Worm (Caenorhabditis elegans) whole organism, L4 larva: Measurements from ENCODE around the gene srh-52.
A peak's percentile ranks its signal among the peaks of the same experiment; 100 is the strongest.

Source experiments
- F26F4.8 ChIP-seq: fragments of 200-800 bp; sonication (Bioruptor generic); conservative IDR thresholded peaks from 2 replicates; pipeline ENCODE4 v1.3.6; 2022; ENCODE audit warnings: missing genetic modification characterization, missing compliant biosample characterization
- F37D6.2 ChIP-seq: sonication (generic microtip); optimal IDR thresholded peaks from 2 replicates; lab custom pipeline; 2016; ENCODE audit warnings: mild to moderate bottlenecking, missing genetic modification characterization, missing compliant biosample characterization
- F44E2.7 ChIP-seq: fragments of 200-800 bp; sonication (Bioruptor generic); IDR thresholded peaks from 2 replicates; pipeline ENCODE4 v2.1.2; 2022; ENCODE audit warnings: missing genetic modification characterization, missing compliant biosample characterization
- T20F7.1 ChIP-seq: fragments of 200-800 bp; sonication (Bioruptor generic); optimal IDR thresholded peaks from 2 replicates; lab custom pipeline; 2018; ENCODE audit warnings: mild to moderate bottlenecking, missing genetic modification characterization, missing compliant biosample characterization
- ZK546.5 ChIP-seq, 2 experiments: sonication (generic microtip); optimal IDR thresholded peaks; 2 replicates each; lab custom pipeline; 2017; ENCODE audit warnings: missing biosample characterization in 2 of 2, missing genetic modification characterization in 2 of 2
- aly-2 ChIP-seq: sonication (generic microtip); optimal IDR thresholded peaks from 2 replicates; lab custom pipeline; 2018; ENCODE audit warnings: missing biosample characterization, missing genetic modification characterization
- ceh-28 ChIP-seq: fragments of 150-350 bp; optimal IDR thresholded peaks from 2 replicates; lab custom pipeline; 2014; ENCODE audit warnings: missing biosample characterization, missing genetic modification reagents, missing genetic modification characterization
- ceh-32 ChIP-seq: sonication (generic microtip); optimal IDR thresholded peaks from 2 replicates; lab custom pipeline; 2016; ENCODE audit warnings: mild to moderate bottlenecking, missing genetic modification characterization, missing compliant biosample characterization; ENCODE audit not compliant: poor library complexity
- ces-1 ChIP-seq: fragments of 150-350 bp; sonication (generic microtip); optimal IDR thresholded peaks from 4 replicates; lab custom pipeline; 2014; ENCODE audit warnings: missing biosample characterization, missing genetic modification reagents, missing genetic modification characterization
- cey-2 ChIP-seq: sonication (generic microtip); optimal IDR thresholded peaks from 3 replicates; lab custom pipeline; 2017; ENCODE audit warnings: missing genetic modification characterization, mild to moderate bottlenecking, missing compliant biosample characterization, antibody characterized with exemption, borderline replicate concordance; ENCODE audit not compliant: insufficient read depth
- ctbp-1 ChIP-seq: fragments of 200-800 bp; sonication (Bioruptor generic); IDR thresholded peaks from 2 replicates; pipeline ENCODE4 v1.3.6; 2022; ENCODE audit warnings: missing genetic modification reagents, missing genetic modification characterization, missing compliant biosample characterization
- daf-16 ChIP-seq, 3 experiments: sonication (generic microtip); optimal IDR thresholded peaks; 2 replicates each; lab custom pipeline; 2016 to 2017; ENCODE audit warnings: missing genetic modification characterization in 3 of 3, missing genetic modification reagents in 3 of 3, mild to moderate bottlenecking in 2 of 3, missing compliant biosample characterization in 2 of 3, missing biosample characterization in 1 of 3, moderate library complexity in 1 of 3
- dpl-1 ChIP-seq: fragments of 150-350 bp; optimal IDR thresholded peaks from 2 replicates; lab custom pipeline; 2014; ENCODE audit warnings: missing biosample characterization, missing genetic modification reagents, missing genetic modification characterization
- dve-1 ChIP-seq: sonication (generic microtip); optimal IDR thresholded peaks from 2 replicates; lab custom pipeline; 2017; ENCODE audit warnings: antibody characterized with exemption, mild to moderate bottlenecking, missing genetic modification characterization, missing compliant biosample characterization; ENCODE audit not compliant: insufficient read depth
- egl-27 ChIP-seq: sonication (generic microtip); optimal IDR thresholded peaks from 3 replicates; lab custom pipeline; 2017; ENCODE audit warnings: missing biosample characterization, missing genetic modification reagents, missing genetic modification characterization
- fkh-10 ChIP-seq: fragments of 150-350 bp; optimal IDR thresholded peaks from 2 replicates; lab custom pipeline; 2014; ENCODE audit warnings: missing biosample characterization, missing genetic modification reagents, missing genetic modification characterization
- gei-8 ChIP-seq: fragments of 200-800 bp; sonication (Bioruptor generic); optimal IDR thresholded peaks from 2 replicates; lab custom pipeline; 2018; ENCODE audit warnings: mild to moderate bottlenecking, missing genetic modification characterization, missing compliant biosample characterization
- lin-1 ChIP-seq: fragments of 200-800 bp; sonication (Bioruptor generic); IDR thresholded peaks from 2 replicates; pipeline ENCODE4 v1.3.6; 2022; ENCODE audit warnings: missing genetic modification reagents, missing genetic modification characterization, missing compliant biosample characterization
- lin-29 ChIP-seq: fragments of 200-800 bp; sonication (Bioruptor generic); IDR thresholded peaks from 2 replicates; pipeline ENCODE4 v1.3.6; 2022; ENCODE audit warnings: missing genetic modification reagents, missing genetic modification characterization, missing compliant biosample characterization
- lsy-2 ChIP-seq, 2 experiments: fragments of 150-350 bp in 1 of 2; sonication (generic microtip) in 1 of 2; optimal IDR thresholded peaks; 2 replicates each; lab custom pipeline; 2014 to 2017; ENCODE audit warnings: missing biosample characterization in 2 of 2, missing genetic modification characterization in 2 of 2
- madf-5 ChIP-seq, 2 experiments: fragments of 200-800 bp; sonication (Bioruptor generic); IDR thresholded peaks; 2 replicates each; pipeline ENCODE4 v1.3.6; 2022; ENCODE audit warnings: missing compliant biosample characterization in 2 of 2, missing genetic modification characterization in 2 of 2
- mdt-29 ChIP-seq: fragments of 200-800 bp; sonication (Bioruptor generic); IDR thresholded peaks from 2 replicates; pipeline ENCODE4 v1.3.6; 2022; ENCODE audit warnings: missing genetic modification reagents, missing genetic modification characterization, missing compliant biosample characterization
- mep-1 ChIP-seq: fragments of 150-350 bp; sonication (generic microtip); optimal IDR thresholded peaks from 3 replicates; lab custom pipeline; 2014; ENCODE audit warnings: missing biosample characterization, missing genetic modification characterization
- mxl-2 ChIP-seq: fragments of 200-800 bp; sonication (Bioruptor generic); conservative IDR thresholded peaks from 2 replicates; pipeline ENCODE4 v1.3.6; 2022; ENCODE audit warnings: missing genetic modification reagents, missing genetic modification characterization, missing compliant biosample characterization
- mxl-3 ChIP-seq: fragments of 200-800 bp; sonication (Bioruptor generic); optimal IDR thresholded peaks from 2 replicates; lab custom pipeline; 2018; ENCODE audit warnings: mild to moderate bottlenecking, missing genetic modification characterization, missing compliant biosample characterization
- nhr-10 ChIP-seq: fragments of 150-350 bp; optimal IDR thresholded peaks from 2 replicates; lab custom pipeline; 2014; ENCODE audit warnings: missing biosample characterization, missing genetic modification characterization
- nhr-237 ChIP-seq: sonication (generic microtip); optimal IDR thresholded peaks from 2 replicates; lab custom pipeline; 2017; ENCODE audit warnings: missing biosample characterization, missing genetic modification characterization
- nhr-25 ChIP-seq: sonication (generic microtip); optimal IDR thresholded peaks from 2 replicates; lab custom pipeline; 2017; ENCODE audit warnings: missing genetic modification characterization, mild to moderate bottlenecking, missing compliant biosample characterization, antibody characterized with exemption, moderate library complexity, borderline replicate concordance; ENCODE audit not compliant: insufficient read depth
- nhr-28 ChIP-seq: fragments of 150-350 bp; optimal IDR thresholded peaks from 2 replicates; lab custom pipeline; 2014; ENCODE audit warnings: missing biosample characterization, missing genetic modification characterization
- nhr-76 ChIP-seq: fragments of 150-350 bp; optimal IDR thresholded peaks from 2 replicates; lab custom pipeline; 2014; ENCODE audit warnings: missing biosample characterization, missing genetic modification characterization
- php-3 ChIP-seq: fragments of 200-800 bp; sonication (Bioruptor generic); IDR thresholded peaks from 2 replicates; pipeline ENCODE4 v1.3.6; 2022; ENCODE audit warnings: missing genetic modification reagents, missing genetic modification characterization, missing compliant biosample characterization
- pqm-1 ChIP-seq: sonication (generic microtip); optimal IDR thresholded peaks from 2 replicates; lab custom pipeline; 2017; ENCODE audit warnings: missing biosample characterization, missing genetic modification characterization
- saeg-2 ChIP-seq: fragments of 200-800 bp; sonication (Bioruptor generic); IDR thresholded peaks from 2 replicates; pipeline ENCODE4 v1.3.6; 2022; ENCODE audit warnings: missing genetic modification reagents, missing genetic modification characterization, missing compliant biosample characterization
- set-16 ChIP-seq: fragments of 200-800 bp; sonication (Bioruptor generic); IDR thresholded peaks from 2 replicates; pipeline ENCODE4 v1.3.6; 2022; ENCODE audit warnings: missing genetic modification reagents, missing genetic modification characterization, missing compliant biosample characterization
- snpc-1.2 ChIP-seq: fragments of 200-800 bp; sonication (Bioruptor generic); IDR thresholded peaks from 2 replicates; pipeline ENCODE4 v1.3.6; 2022; ENCODE audit warnings: missing genetic modification reagents, missing genetic modification characterization, missing compliant biosample characterization
- spr-1 ChIP-seq: sonication (generic microtip); optimal IDR thresholded peaks from 2 replicates; lab custom pipeline; 2016; ENCODE audit warnings: mild to moderate bottlenecking, missing genetic modification characterization, missing compliant biosample characterization
- spr-3 ChIP-seq: fragments of 200-800 bp; sonication (Bioruptor generic); optimal IDR thresholded peaks from 2 replicates; lab custom pipeline; 2018; ENCODE audit warnings: mild to moderate bottlenecking, missing genetic modification characterization, missing compliant biosample characterization
- unc-62 ChIP-seq, 3 experiments: fragments of 150-350 bp in 1 of 3; sonication (generic microtip); optimal IDR thresholded peaks in 2 of 3; peaks in 1 of 3; 1 replicate in 1 of 3; 2 replicates in 2 of 3; lab custom pipeline; 2014 to 2017; ENCODE audit warnings: missing biosample characterization in 3 of 3, missing genetic modification characterization in 3 of 3, missing genetic modification reagents in 3 of 3, missing genotype in 1 of 3
- zip-2 ChIP-seq: fragments of 150-350 bp; optimal IDR thresholded peaks from 2 replicates; lab custom pipeline; 2014; ENCODE audit warnings: missing biosample characterization, missing genetic modification characterization
- ztf-11 ChIP-seq: fragments of 150-350 bp; optimal IDR thresholded peaks from 2 replicates; lab custom pipeline; 2014; ENCODE audit warnings: missing biosample characterization, missing genetic modification characterization

srh-52 gene

ce11 chrV:15376223-15376622 lies at the start of gene srh-52:
Gene srh-52, minus strand, starts transcription at chrV:15376323.
- TF ChIP-seq mxl-3 (GFP tag; lab: Kevin White, UChicago) = no peak
- TF ChIP-seq lsy-2 (tag; optimal IDR thresholded peaks at IDR 0.05; lab: Kevin White, UChicago) = no peak
- no peak for TF ChIP-seq egl-27 (tag; lab: Kevin White, UChicago)
- no peak for TF ChIP-seq ctbp-1 (GFP tag; lab: Robert Waterston, UW)
- TF ChIP-seq dpl-1 (GFP tag; lab: Kevin White, UChicago) = no peak
- TF ChIP-seq nhr-76 (tag; lab: Kevin White, UChicago) = no peak
- TF ChIP-seq ZK546.5 (tag; optimal IDR thresholded peaks at IDR 0.05; lab: Kevin White, UChicago) = no peak
- TF ChIP-seq php-3 = no peak
- TF ChIP-seq zip-2 (tag; lab: Kevin White, UChicago) = no peak
- TF ChIP-seq set-16 (GFP tag; lab: Robert Waterston, UW) = no peak
- TF ChIP-seq cey-2 (tag; lab: Kevin White, UChicago) = no peak
- no peak for TF ChIP-seq nhr-25 (tag; lab: Kevin White, UChicago)
- TF ChIP-seq ceh-28 (tag; lab: Kevin White, UChicago) = no peak
- no peak for TF ChIP-seq aly-2 (tag; lab: Kevin White, UChicago)

- TF ChIP-seq mep-1 (tag; lab: Kevin White, UChicago) (no peak), gei-8 (no peak), lin-1 (GFP tag; lab: Robert Waterston, UW) (no peak), mxl-3 (GFP tag; lab: Kevin White, UChicago) (no peak), mxl-2 (no peak), nhr-28 (tag; lab: Kevin White, UChicago) (peak; percentile 6), F44E2.7 (GFP tag; lab: Robert Waterston, UW) (no peak), dve-1 (tag; lab: Kevin White, UChicago) (peak; percentile 32), snpc-1.2 (GFP tag; lab: Robert Waterston, UW) (no peak), ceh-32 (tag; lab: Kevin White, UChicago) (no peak), T20F7.1 (GFP tag; lab: Kevin White, UChicago) (no peak), fkh-10 (GFP tag; lab: Kevin White, UChicago) (no peak), F37D6.2 (tag; lab: Kevin White, UChicago) (no peak), saeg-2 (GFP tag; lab: Robert Waterston, UW) (no peak), unc-62 (GFP tag; optimal IDR thresholded peaks at IDR 0.05 in 1 of 2; lab: Kevin White, UChicago) (no peak), unc-62 (tag; optimal IDR thresholded peaks at IDR 0.05; lab: Kevin White, UChicago) (no peak), lin-29 (no peak), spr-3 (GFP tag; lab: Kevin White, UChicago) (no peak), mdt-29 (GFP tag; lab: Robert Waterston, UW) (no peak), ces-1 (no peak), ztf-11 (no peak), cey-2 (tag; lab: Kevin White, UChicago) (no peak), F26F4.8 (no peak), madf-5 (GFP tag; IDR thresholded peaks at IDR 0.05; lab: Robert Waterston, UW) (no peak), spr-1 (tag; lab: Kevin White, UChicago) (no peak), ctbp-1 (GFP tag; lab: Robert Waterston, UW) (no peak), nhr-10 (tag; lab: Kevin White, UChicago) (no peak), nhr-237 (no peak), pqm-1 (tag; lab: Kevin White, UChicago) (peak; percentile 65), daf-16 (GFP tag; optimal IDR thresholded peaks at IDR 0.05; lab: Kevin White, UChicago) (no peak), daf-16 (tag; optimal IDR thresholded peaks at IDR 0.05; lab: Kevin White, UChicago) (peak; percentile 30)
Measured at ce11 chrV:15425368-15426091, 49.4 kb upstream of the srh-52 start, which contains the start of gene Y36E3A.2. Gene Y36E3A.2, plus strand, starts transcription at chrV:15426041.
